Fruit fly (Drosophila melanogaster) S2 (cell line): ENCODE measurements around the gene QIL1.

Experiments
- CG8478 ChIP-seq: fragments of >200 bp; optimal IDR thresholded peaks from 2 replicates; lab custom pipeline; 2018
- CTCF ChIP-seq, 2 experiments: fragments of >200 bp; optimal IDR thresholded peaks; 2 replicates each; lab custom pipeline; 2018

DNA sequence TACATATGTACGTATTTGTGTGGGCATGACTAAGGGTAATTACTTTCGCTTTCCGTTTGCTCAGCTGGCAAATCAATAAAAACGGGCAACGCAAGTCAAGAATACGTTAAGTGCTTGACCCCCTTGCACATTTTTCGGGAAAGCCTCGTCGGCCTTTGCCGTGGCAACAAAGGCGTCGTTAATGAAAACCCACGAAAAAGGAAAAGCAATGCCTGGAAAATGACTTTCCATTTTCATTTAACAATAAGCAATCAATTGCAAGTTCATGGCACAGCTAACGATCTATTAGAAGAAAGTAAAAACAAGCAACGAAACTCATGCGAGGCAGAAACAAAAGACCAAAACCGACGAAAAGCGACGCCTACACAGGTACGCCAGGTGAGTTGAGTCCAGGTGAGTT, 30.3 kb downstream of the QIL1 start:
- TF ChIP-seq CG8478 (no peak), CTCF (optimal IDR thresholded peaks at IDR 0.05; lab: Kevin White, UChicago) (no peak)
